Worm (Caenorhabditis elegans) whole organism, late embryonic: ENCODE results near the gene T04F3.4.

Source experiments
- dve-1 ChIP-seq: sonication (generic microtip); optimal IDR thresholded peaks from 2 replicates; lab custom pipeline; 2017; ENCODE audit warnings: antibody characterized with exemption, mild to moderate bottlenecking, missing genetic modification characterization, missing compliant biosample characterization
- pag-3 ChIP-seq: sonication (generic microtip); optimal IDR thresholded peaks from 2 replicates; lab custom pipeline; 2016; ENCODE audit warnings: missing compliant biosample characterization, missing genetic modification characterization, borderline replicate concordance
- tbx-2 ChIP-seq: sonication (generic microtip); optimal IDR thresholded peaks from 2 replicates; lab custom pipeline; 2016; ENCODE audit warnings: missing genetic modification characterization, missing compliant biosample characterization
- ttx-3 ChIP-seq: sonication (generic microtip); optimal IDR thresholded peaks from 2 replicates; lab custom pipeline; 2016; ENCODE audit warnings: missing genetic modification reagents, missing genetic modification characterization, missing compliant biosample characterization

- TF ChIP-seq tbx-2 (tag; lab: Kevin White, UChicago) (no peak), dve-1 (tag; lab: Kevin White, UChicago) (no peak), ttx-3 (no peak), pag-3 (tag; lab: Kevin White, UChicago) (no peak)
Observed at ce11 chrV:11751480-11751879, 11.4 kb downstream of the T04F3.4 start.
